Worm (Caenorhabditis elegans) whole organism, L1 larva: Measurements from ENCODE around the gene ugt-24.

ENCODE experiments used
- C34B4.2 ChIP-seq: sonication (generic microtip); optimal IDR thresholded peaks from 2 replicates; lab custom pipeline; 2017; ENCODE audit warnings: mild to moderate bottlenecking, missing genetic modification characterization, missing compliant biosample characterization
- F16B12.6 ChIP-seq: fragments of 150-350 bp; optimal IDR thresholded peaks from 2 replicates; lab custom pipeline; 2014; ENCODE audit warnings: missing biosample characterization, missing genetic modification characterization
- alr-1 ChIP-seq: fragments of 200-800 bp; sonication (Bioruptor generic); optimal IDR thresholded peaks from 2 replicates; lab custom pipeline; 2018; ENCODE audit warnings: borderline replicate concordance, mild to moderate bottlenecking, missing genetic modification characterization, missing compliant biosample characterization
- aly-2 ChIP-seq: fragments of 150-350 bp; optimal IDR thresholded peaks from 2 replicates; lab custom pipeline; 2014; ENCODE audit warnings: missing biosample characterization, missing genetic modification characterization
- blmp-1 ChIP-seq: fragments of 150-350 bp; optimal IDR thresholded peaks from 2 replicates; lab custom pipeline; 2014; ENCODE audit warnings: missing biosample characterization, missing genetic modification characterization
- ceh-82 ChIP-seq, 3 experiments: fragments of 150-350 bp in 1 of 3; sonication (generic microtip) in 2 of 3; optimal IDR thresholded peaks; 2 replicates each; lab custom pipeline; 2014 to 2017; ENCODE audit warnings: missing biosample characterization in 3 of 3, missing genetic modification characterization in 3 of 3
- ceh-88 ChIP-seq: fragments of 200-800 bp; sonication (Bioruptor generic); IDR thresholded peaks from 2 replicates; pipeline ENCODE4 v1.3.6; 2022; ENCODE audit warnings: missing genetic modification characterization, missing compliant biosample characterization
- ceh-90 ChIP-seq: sonication (generic microtip); optimal IDR thresholded peaks from 2 replicates; lab custom pipeline; 2016; ENCODE audit warnings: missing genetic modification characterization, missing compliant biosample characterization
- dpl-1 ChIP-seq, 3 experiments: fragments of 150-350 bp in 2 of 3; sonication (generic microtip) in 1 of 3; optimal IDR thresholded peaks; 2 replicates each; lab custom pipeline; 2014 to 2017; ENCODE audit warnings: missing biosample characterization in 3 of 3, missing genetic modification characterization in 3 of 3, missing genetic modification reagents in 3 of 3
- efl-1 ChIP-seq, 4 experiments: fragments of 150-350 bp; optimal IDR thresholded peaks in 3 of 4; peaks in 1 of 4; 1 replicate in 1 of 4; 2 replicates in 3 of 4; lab custom pipeline; 2014; ENCODE audit warnings: missing biosample characterization in 2 of 4, missing genetic modification characterization in 2 of 4, missing genetic modification reagents in 2 of 4
- elt-2 ChIP-seq: sonication (generic microtip); optimal IDR thresholded peaks from 2 replicates; lab custom pipeline; 2016; ENCODE audit warnings: missing genetic modification characterization, mild to moderate bottlenecking, inconsistent platforms, missing compliant biosample characterization, missing genetic modification reagents
- elt-3 ChIP-seq, 6 experiments: fragments of 150-350 bp in 1 of 6; sonication (generic microtip); optimal IDR thresholded peaks; 2 replicates each; lab custom pipeline; 2017 to 2018; ENCODE audit warnings: missing biosample characterization in 6 of 6, missing genetic modification characterization in 6 of 6, inconsistent platforms in 1 of 6
- fkh-10 ChIP-seq: sonication (generic microtip); optimal IDR thresholded peaks from 2 replicates; lab custom pipeline; 2017; ENCODE audit warnings: missing biosample characterization, missing genetic modification reagents, missing genetic modification characterization
- fkh-8 ChIP-seq: sonication (generic microtip); optimal IDR thresholded peaks from 2 replicates; lab custom pipeline; 2016; ENCODE audit warnings: mild to moderate bottlenecking, missing genetic modification characterization, missing compliant biosample characterization
- grh-1 ChIP-seq: fragments of 200-800 bp; sonication (Bioruptor generic); IDR thresholded peaks from 2 replicates; pipeline ENCODE4 v1.3.6; 2022; ENCODE audit warnings: missing genetic modification reagents, missing genetic modification characterization, missing compliant biosample characterization
- hlh-4 ChIP-seq: sonication (generic microtip); optimal IDR thresholded peaks from 2 replicates; lab custom pipeline; 2016; ENCODE audit warnings: mild to moderate bottlenecking, missing genetic modification characterization, missing compliant biosample characterization
- hpl-2 ChIP-seq: fragments of 150-350 bp; optimal IDR thresholded peaks from 2 replicates; lab custom pipeline; 2014; ENCODE audit warnings: missing biosample characterization, missing genetic modification reagents, missing genetic modification characterization
- isw-1 ChIP-seq: fragments of 200-800 bp; sonication (Bioruptor generic); IDR thresholded peaks from 2 replicates; pipeline ENCODE4 v1.3.6; 2022; ENCODE audit warnings: missing genetic modification characterization, missing compliant biosample characterization
- lin-14 ChIP-seq: fragments of 200-800 bp; sonication (Bioruptor generic); optimal IDR thresholded peaks from 2 replicates; lab custom pipeline; 2018; ENCODE audit warnings: mild to moderate bottlenecking, missing genetic modification characterization, moderate library complexity, missing compliant biosample characterization
- lin-35 ChIP-seq, 2 experiments: fragments of 150-350 bp; optimal IDR thresholded peaks; 2 replicates each; lab custom pipeline; 2014; ENCODE audit warnings: missing biosample characterization in 2 of 2, missing genetic modification characterization in 2 of 2, missing genetic modification reagents in 2 of 2
- lsy-2 ChIP-seq, 2 experiments: fragments of 150-350 bp; optimal IDR thresholded peaks; 2 replicates each; lab custom pipeline; 2014; ENCODE audit warnings: missing biosample characterization in 2 of 2, missing genetic modification characterization in 2 of 2
- mep-1 ChIP-seq: fragments of 150-350 bp; optimal IDR thresholded peaks from 2 replicates; lab custom pipeline; 2014; ENCODE audit warnings: missing biosample characterization, missing genetic modification characterization
- nhr-11 ChIP-seq: fragments of 150-350 bp; optimal IDR thresholded peaks from 2 replicates; lab custom pipeline; 2014; ENCODE audit warnings: missing biosample characterization, missing genetic modification characterization
- nhr-19 ChIP-seq: fragments of 200-800 bp; sonication (Bioruptor generic); conservative IDR thresholded peaks from 2 replicates; pipeline ENCODE4 v1.3.6; 2022; ENCODE audit warnings: missing genetic modification characterization, missing compliant biosample characterization
- nhr-20 ChIP-seq: sonication (generic microtip); optimal IDR thresholded peaks from 2 replicates; lab custom pipeline; 2016; ENCODE audit warnings: mild to moderate bottlenecking, missing genetic modification characterization, missing compliant biosample characterization
- nhr-71 ChIP-seq: sonication (generic microtip); optimal IDR thresholded peaks from 2 replicates; lab custom pipeline; 2016; ENCODE audit warnings: mild to moderate bottlenecking, missing genetic modification characterization, moderate library complexity, missing compliant biosample characterization
- nhr-76 ChIP-seq: sonication (generic microtip); optimal IDR thresholded peaks from 2 replicates; lab custom pipeline; 2017; ENCODE audit warnings: missing biosample characterization, missing genetic modification characterization
- nhr-84 ChIP-seq: sonication (generic microtip); optimal IDR thresholded peaks from 2 replicates; lab custom pipeline; 2017; ENCODE audit warnings: missing biosample characterization, missing genetic modification characterization
- nhr-85 ChIP-seq: sonication (generic microtip); peaks from one replicate; lab custom pipeline; 2016; ENCODE audit warnings: missing genetic modification characterization, inconsistent platforms, missing compliant biosample characterization
- nhr-90 ChIP-seq: sonication (generic microtip); optimal IDR thresholded peaks from 2 replicates; lab custom pipeline; 2016; ENCODE audit warnings: mild to moderate bottlenecking, missing genetic modification characterization, missing compliant biosample characterization; ENCODE audit not compliant: poor library complexity
- pag-3 ChIP-seq: sonication (generic microtip); optimal IDR thresholded peaks from 2 replicates; lab custom pipeline; 2017; ENCODE audit warnings: missing genetic modification characterization, mild to moderate bottlenecking, missing compliant biosample characterization, antibody characterized with exemption, borderline replicate concordance; ENCODE audit not compliant: insufficient read depth
- pqm-1 ChIP-seq: sonication (generic microtip); optimal IDR thresholded peaks from 3 replicates; lab custom pipeline; 2017; ENCODE audit warnings: missing biosample characterization, missing genetic modification characterization
- snu-23 ChIP-seq: sonication (generic microtip); optimal IDR thresholded peaks from 2 replicates; lab custom pipeline; 2016; ENCODE audit warnings: missing genetic modification characterization, missing compliant biosample characterization
- swsn-7 ChIP-seq: sonication (generic microtip); optimal IDR thresholded peaks from 2 replicates; lab custom pipeline; 2016; ENCODE audit warnings: missing genetic modification characterization, missing compliant biosample characterization
- tlp-1 ChIP-seq: fragments of 150-350 bp; optimal IDR thresholded peaks from 2 replicates; lab custom pipeline; 2014; ENCODE audit warnings: missing biosample characterization, missing genetic modification characterization
- unc-62 ChIP-seq: fragments of 150-350 bp; optimal IDR thresholded peaks from 2 replicates; lab custom pipeline; 2014; ENCODE audit warnings: missing biosample characterization, missing genetic modification reagents, missing genetic modification characterization
- unc-98 ChIP-seq: fragments of 200-800 bp; sonication (Bioruptor generic); IDR thresholded peaks from 2 replicates; pipeline ENCODE4 v1.3.6; 2022; ENCODE audit warnings: missing genetic modification characterization, missing compliant biosample characterization
- zag-1 ChIP-seq: fragments of 150-350 bp; optimal IDR thresholded peaks from 2 replicates; lab custom pipeline; 2014; ENCODE audit warnings: missing biosample characterization, missing genetic modification characterization

ugt-24 gene

ce11 chrIV:6248486-6248885 is 38.0 kb upstream of the ugt-24 start, which contains the start of gene acox-3:
Gene acox-3 (minus strand): TSS chrIV:6248492.
- peak; percentile 43 for TF ChIP-seq blmp-1
- TF ChIP-seq lin-35 (GFP tag; optimal IDR thresholded peaks at IDR 0.05; lab: Kevin White, UChicago) = peak in 1 of 2 experiments; percentile 52
- TF ChIP-seq unc-62 = no peak
- peak in 1 of 2 experiments; percentile 7 for TF ChIP-seq lsy-2 (tag; optimal IDR thresholded peaks at IDR 0.05; lab: Kevin White, UChicago)
- TF ChIP-seq nhr-71 = peak; percentile 33
- peak in 1 of 3 experiments; percentile 5 for TF ChIP-seq dpl-1 (GFP tag; optimal IDR thresholded peaks at IDR 0.05; lab: Kevin White, UChicago)
- TF ChIP-seq elt-3 (tag; optimal IDR thresholded peaks at IDR 0.05; lab: Kevin White, UChicago) = peak in 2 of 6 experiments; percentile 54 to 55
- TF ChIP-seq aly-2 = no peak
- TF ChIP-seq elt-2 (tag; lab: Kevin White, UChicago) = peak; percentile 54
- TF ChIP-seq fkh-10 = no peak
- TF ChIP-seq nhr-20 = peak; percentile 92
- TF ChIP-seq nhr-85 (tag; lab: Kevin White, UChicago) = peak; percentile 27

ce11 chrIV:6239993-6240392 is 29.5 kb upstream of the ugt-24 start, which contains the start of gene F58F9.9:
Gene F58F9.9 (plus strand): TSS chrIV:6240293.
- TF ChIP-seq snu-23 (GFP tag; lab: Kevin White, UChicago) (no peak), dpl-1 (GFP tag; optimal IDR thresholded peaks at IDR 0.05; lab: Kevin White, UChicago) (no peak), nhr-19 (GFP tag; lab: Robert Waterston, UW) (no peak), unc-98 (no peak), ceh-88 (GFP tag; lab: Robert Waterston, UW) (no peak), nhr-84 (no peak), pqm-1 (no peak), nhr-76 (tag; lab: Kevin White, UChicago) (no peak), mep-1 (tag; lab: Kevin White, UChicago) (no peak), swsn-7 (tag; lab: Kevin White, UChicago) (no peak), F16B12.6 (tag; lab: Kevin White, UChicago) (no peak), alr-1 (tag; lab: Kevin White, UChicago) (no peak), nhr-90 (tag; lab: Kevin White, UChicago) (no peak)
- TF ChIP-seq, all 84 proteins: peak for 0

ce11 chrIV:6237508-6238227 is 27.1 kb upstream of the ugt-24 start, which contains the start of the genes F58F9.6 and F58F9.8:
Gene F58F9.6 (minus strand): TSS chrIV:6237608.
Gene F58F9.8 (plus strand): TSS chrIV:6238177.
- TF ChIP-seq isw-1 (GFP tag; lab: Robert Waterston, UW) = no peak
- TF ChIP-seq hlh-4 (tag; lab: Kevin White, UChicago) = no peak
- no peak for TF ChIP-seq nhr-11 (tag; lab: Kevin White, UChicago)
- TF ChIP-seq efl-1 (optimal IDR thresholded peaks at IDR 0.05; lab: Kevin White, UChicago) = no peak
- peak in 1 of 2 experiments; percentile 83 for TF ChIP-seq efl-1 (GFP tag; optimal IDR thresholded peaks at IDR 0.05 in 1 of 2; lab: Kevin White, UChicago)
- peak; percentile 22 for TF ChIP-seq nhr-85 (tag; lab: Kevin White, UChicago)
- TF ChIP-seq, all 84 proteins: peak for 2

- TF ChIP-seq ceh-90 (no peak), nhr-71 (no peak), elt-2 (tag; lab: Kevin White, UChicago) (peak; percentile 1)
These were observed 22.3 kb upstream of the ugt-24 start, which contains the start of gene F58F9.3 for ce11 chrIV:6232769-6233290. Gene F58F9.3 (plus strand): TSS chrIV:6233240.

ce11 chrIV:6230560-6231073 is 20.1 kb upstream of the ugt-24 start, which contains the start of gene F58F9.4:
Gene F58F9.4 (plus strand): TSS chrIV:6231023.
- no peak for TF ChIP-seq lin-14 (GFP tag; lab: Kevin White, UChicago)
- no peak for TF ChIP-seq fkh-10
- TF ChIP-seq zag-1 = no peak
- TF ChIP-seq nhr-76 (tag; lab: Kevin White, UChicago) = no peak
- TF ChIP-seq ceh-82 (tag; optimal IDR thresholded peaks at IDR 0.05; lab: Kevin White, UChicago) = no peak
- no peak for TF ChIP-seq dpl-1 (GFP tag; optimal IDR thresholded peaks at IDR 0.05; lab: Kevin White, UChicago)
- TF ChIP-seq nhr-84 = no peak
- TF ChIP-seq unc-98 = no peak
- no peak for TF ChIP-seq fkh-8 (tag; lab: Kevin White, UChicago)
- TF ChIP-seq pag-3 = no peak
- TF ChIP-seq ceh-88 (GFP tag; lab: Robert Waterston, UW) = no peak
- TF ChIP-seq hpl-2 (GFP tag; lab: Kevin White, UChicago) = no peak
- TF ChIP-seq nhr-19 (GFP tag; lab: Robert Waterston, UW) = no peak
- TF ChIP-seq unc-62 = no peak
- TF ChIP-seq tlp-1 (tag; lab: Kevin White, UChicago) = no peak
- no peak for TF ChIP-seq C34B4.2
- no peak for TF ChIP-seq grh-1 (GFP tag; lab: Robert Waterston, UW)
